Worm (Caenorhabditis elegans): ENCODE data around the gene akap-1.

DNA sequence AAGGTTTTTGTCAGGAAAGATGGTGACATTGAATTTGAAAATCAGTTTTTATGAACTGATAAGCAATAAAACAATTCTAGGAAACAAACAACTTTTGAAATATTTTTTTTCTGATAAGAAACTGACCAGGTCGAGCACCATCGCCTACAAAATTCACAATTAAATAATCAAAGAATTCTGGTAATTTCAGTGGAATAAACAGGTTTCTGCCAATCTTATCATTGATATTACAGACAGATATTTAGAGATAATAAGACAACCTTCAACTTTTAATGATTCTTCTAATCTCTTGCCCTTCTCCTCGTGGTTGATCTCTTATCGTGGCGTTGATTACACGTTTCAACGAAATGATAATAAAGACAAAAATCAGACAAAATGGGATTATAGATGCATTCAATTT lies 43.2 kb downstream of the akap-1 start:
- TF ChIP-seq nhr-11 (tag; optimal IDR thresholded peaks at IDR 0.05) = no peak
- no peak for TF ChIP-seq aly-2 (tag; optimal IDR thresholded peaks at IDR 0.05)
- TF ChIP-seq lin-39 (tag; optimal IDR thresholded peaks at IDR 0.05) = no peak
- TF ChIP-seq fos-1 (tag; optimal IDR thresholded peaks at IDR 0.05) = no peak
- TF ChIP-seq tbx-2 (tag; optimal IDR thresholded peaks at IDR 0.05) = no peak
- TF ChIP-seq F16B12.6 (tag; optimal IDR thresholded peaks at IDR 0.05) = no peak
- no peak for TF ChIP-seq ceh-82 (tag; optimal IDR thresholded peaks at IDR 0.05)
